Worm (Caenorhabditis elegans) whole organism, L4/young adult: ENCODE data around the gene T26E4.18.
"Not testable (repeated sequence)": the region's sequence is repeated elsewhere in the genome, so short reads cannot be mapped to it uniquely, and the experiment has no call there.

Experiments used
- W03F9.2 ChIP-seq: fragments of 150-350 bp; optimal IDR thresholded peaks from 2 replicates; lab custom pipeline; 2014; ENCODE audit warnings: missing biosample characterization, missing genetic modification characterization
- dao-5 ChIP-seq: sonication (generic microtip); optimal IDR thresholded peaks from 2 replicates; lab custom pipeline; 2016; ENCODE audit warnings: missing genotype, missing genetic modification characterization, moderate library complexity, missing compliant biosample characterization
- him-1 ChIP-seq: sonication (generic microtip); optimal IDR thresholded peaks from 2 replicates; lab custom pipeline; 2016; ENCODE audit warnings: missing genotype, missing genetic modification reagents, missing genetic modification characterization, missing compliant biosample characterization

The T26E4.18 gene

ce11 chrV:15809543-15809942 lies 5.9 kb upstream of the T26E4.18 start, which contains the start of gene srsx-36:
srsx-36 (minus strand) TSS chrV:15809643.
- no peak for TF ChIP-seq W03F9.2 (tag; lab: Kevin White, UChicago)
- TF ChIP-seq him-1 = no peak
- TF ChIP-seq dao-5 = no peak

ce11 chrV:15807420-15807819 lies 3.8 kb upstream of the T26E4.18 start, which contains the start of gene srsx-38:
srsx-38 (minus strand) TSS chrV:15807520.
- TF ChIP-seq dao-5; W03F9.2 (tag; lab: Kevin White, UChicago); him-1: not testable (repeated sequence)

ce11 chrV:15803079-15803478 lies 569 bp downstream of the T26E4.18 start, which contains the start of gene srd-27:
srd-27 (plus strand) TSS chrV:15803379.
- TF ChIP-seq W03F9.2 (tag; lab: Kevin White, UChicago); him-1; dao-5: not testable (repeated sequence)

ce11 chrV:15802623-15803022 lies 1.0 kb downstream of the T26E4.18 start, which contains the start of gene T26E4.9:
T26E4.9 (minus strand) TSS chrV:15802723.
- TF ChIP-seq him-1; dao-5; W03F9.2 (tag; lab: Kevin White, UChicago): not testable (repeated sequence)

- no peak for TF ChIP-seq dao-5
Measured at ce11 chrV:15798108-15798507, 5.5 kb downstream of the T26E4.18 start, which contains the start of gene T26E4.10. T26E4.10 (minus strand) TSS chrV:15798208.

ce11 chrV:15796087-15796486 lies 7.6 kb downstream of the T26E4.18 start, which contains the start of gene nhr-223:
nhr-223 (plus strand) TSS chrV:15796387.
- TF ChIP-seq W03F9.2 (tag; lab: Kevin White, UChicago) = no peak
- no peak for TF ChIP-seq him-1

ce11 chrV:15793270-15793669 lies 10.4 kb downstream of the T26E4.18 start, which contains the start of gene T26E4.7:
T26E4.7 (plus strand) TSS chrV:15793570.
- no peak for TF ChIP-seq him-1
- no peak for TF ChIP-seq dao-5
- no peak for TF ChIP-seq W03F9.2 (tag; lab: Kevin White, UChicago)

ce11 chrV:15792409-15792808 lies 11.2 kb downstream of the T26E4.18 start, which contains the start of gene T26E4.4:
T26E4.4 (minus strand) TSS chrV:15792509.
- TF ChIP-seq dao-5 (no peak), W03F9.2 (tag; lab: Kevin White, UChicago) (no peak), him-1 (no peak)

ce11 chrV:15782494-15782893 lies 21.2 kb downstream of the T26E4.18 start, which contains the start of gene T26E4.3:
T26E4.3 (plus strand) TSS chrV:15782794.
- TF ChIP-seq dao-5 = no peak
- no peak for TF ChIP-seq him-1
- no peak for TF ChIP-seq W03F9.2 (tag; lab: Kevin White, UChicago)

- no peak for TF ChIP-seq him-1
- TF ChIP-seq W03F9.2 (tag; lab: Kevin White, UChicago) = no peak
- TF ChIP-seq dao-5 = no peak
Measured at ce11 chrV:15781086-15781485, 22.6 kb downstream of the T26E4.18 start, which contains the start of gene T26E4.2. T26E4.2 (plus strand) TSS chrV:15781386.

- TF ChIP-seq W03F9.2 (tag; lab: Kevin White, UChicago) = no peak
Measured at ce11 chrV:15779128-15779729, 24.4 kb downstream of the T26E4.18 start, which contains the start of the genes nhr-285 and irld-52. nhr-285 (minus strand) TSS chrV:15779228. irld-52 (plus strand) TSS chrV:15779679.

ce11 chrV:15776651-15777050 lies 27.0 kb downstream of the T26E4.18 start, which contains the start of gene nhr-283:
nhr-283 (minus strand) TSS chrV:15776751.
- TF ChIP-seq dao-5 (no peak), W03F9.2 (tag; lab: Kevin White, UChicago) (no peak), him-1 (no peak)

- TF ChIP-seq W03F9.2 (tag; lab: Kevin White, UChicago) (no peak), dao-5 (no peak), him-1 (no peak)
Measured at ce11 chrV:15773941-15774340, 29.7 kb downstream of the T26E4.18 start.

ce11 chrV:15773141-15773540 lies 30.5 kb downstream of the T26E4.18 start, which contains the start of gene nhr-60:
nhr-60 (minus strand) TSS chrV:15773241.
- TF ChIP-seq him-1 (no peak), dao-5 (no peak), W03F9.2 (tag; lab: Kevin White, UChicago) (no peak)

- TF ChIP-seq dao-5 (no peak), W03F9.2 (tag; lab: Kevin White, UChicago) (no peak), him-1 (no peak)
Measured at ce11 chrV:15769072-15769471, 34.6 kb downstream of the T26E4.18 start, which contains the start of gene F57A10.4. F57A10.4 (plus strand) TSS chrV:15769438.
